Worm (Caenorhabditis elegans) whole organism, L3 larva: ENCODE measurements around the gene dmd-7.

Experiments
- R02D3.7 ChIP-seq: fragments of 150-350 bp; optimal IDR thresholded peaks from 2 replicates; lab custom pipeline; 2014; ENCODE audit warnings: missing biosample characterization, missing genetic modification characterization
- ZK546.5 ChIP-seq: sonication (generic microtip); optimal IDR thresholded peaks from 2 replicates; lab custom pipeline; 2017; ENCODE audit warnings: missing biosample characterization, missing genetic modification characterization
- aly-2 ChIP-seq: fragments of 150-350 bp; optimal IDR thresholded peaks from 2 replicates; lab custom pipeline; 2014; ENCODE audit warnings: missing biosample characterization, missing genetic modification characterization
- ama-1 ChIP-seq: fragments of 150-350 bp; optimal IDR thresholded peaks from 2 replicates; lab custom pipeline; 2018
- ceh-9 ChIP-seq: sonication (generic microtip); optimal IDR thresholded peaks from 2 replicates; lab custom pipeline; 2018; ENCODE audit warnings: missing biosample characterization, missing genetic modification characterization
- elt-1 ChIP-seq: fragments of 150-350 bp; optimal IDR thresholded peaks from 2 replicates; lab custom pipeline; 2014; ENCODE audit warnings: missing biosample characterization, missing genetic modification characterization
- fkh-10 ChIP-seq: sonication (generic microtip); optimal IDR thresholded peaks from 2 replicates; lab custom pipeline; 2017; ENCODE audit warnings: missing biosample characterization, missing genetic modification reagents, missing genetic modification characterization
- hmg-11 ChIP-seq: sonication (generic microtip); optimal IDR thresholded peaks from 2 replicates; lab custom pipeline; 2016; ENCODE audit warnings: missing genetic modification characterization, missing compliant biosample characterization
- lin-39 ChIP-seq: fragments of 150-350 bp; optimal IDR thresholded peaks from 2 replicates; lab custom pipeline; 2018; ENCODE audit warnings: missing biosample characterization, missing genetic modification reagents, missing genetic modification characterization
- nhr-28 ChIP-seq: fragments of 150-350 bp; optimal IDR thresholded peaks from 2 replicates; lab custom pipeline; 2014; ENCODE audit warnings: missing biosample characterization, missing genetic modification characterization
- nhr-67 ChIP-seq: fragments of 150-350 bp; optimal IDR thresholded peaks from 2 replicates; lab custom pipeline; 2014; ENCODE audit warnings: missing biosample characterization, missing genetic modification characterization
- skn-1 ChIP-seq: fragments of 150-350 bp; optimal IDR thresholded peaks from 2 replicates; lab custom pipeline; 2014; ENCODE audit warnings: missing biosample characterization, missing genetic modification characterization
- unc-62 ChIP-seq: fragments of 150-350 bp; sonication (generic microtip); optimal IDR thresholded peaks from 4 replicates; lab custom pipeline; 2014; ENCODE audit warnings: missing biosample characterization, missing genetic modification reagents, missing genetic modification characterization
- ztf-4 ChIP-seq: fragments of 150-350 bp; optimal IDR thresholded peaks from 2 replicates; lab custom pipeline; 2014; ENCODE audit warnings: missing biosample characterization, missing genetic modification characterization

- no peak for TF ChIP-seq lin-39 (tag; lab: Kevin White, UChicago)
- no peak for TF ChIP-seq fkh-10
- no peak for TF ChIP-seq ZK546.5
- TF ChIP-seq ama-1 (lab: Kevin White, UChicago), result peak; percentile 87
- TF ChIP-seq unc-62 (GFP tag; lab: Kevin White, UChicago), result no peak
- no peak for TF ChIP-seq skn-1 (tag; lab: Kevin White, UChicago)
- no peak for TF ChIP-seq nhr-67 (tag; lab: Kevin White, UChicago)
- no peak for TF ChIP-seq ceh-9
- TF ChIP-seq nhr-28 (tag; lab: Kevin White, UChicago), result no peak
- no peak for TF ChIP-seq hmg-11 (tag; lab: Kevin White, UChicago)
- TF ChIP-seq R02D3.7, result no peak
- no peak for TF ChIP-seq ztf-4
- TF ChIP-seq elt-1 (tag; lab: Kevin White, UChicago), result no peak
- no peak for TF ChIP-seq aly-2 (tag; lab: Kevin White, UChicago)
Observed at ce11 chrV:6226530-6227125, 20.1 kb upstream of the dmd-7 start, which contains the start of gene W06H8.6.
